Fruit fly (Drosophila melanogaster) whole organism: Measurements from ENCODE around the gene CG46448.

Experiments
- CG8478 ChIP-seq: fragments of >200 bp; optimal IDR thresholded peaks from 2 replicates; lab custom pipeline; 2018; ENCODE audit warnings: inconsistent platforms
- Dll ChIP-seq: fragments of >200 bp; optimal IDR thresholded peaks from 2 replicates; lab custom pipeline; 2017
- EcR ChIP-seq, 2 experiments: fragments of >200 bp; optimal IDR thresholded peaks; 2 replicates each; lab custom pipeline; 2017; ENCODE audit warnings: missing biosample characterization in 2 of 2, missing genetic modification characterization in 2 of 2, missing genetic modification reagents in 2 of 2
- pan ChIP-seq: fragments of >200 bp; optimal IDR thresholded peaks from 2 replicates; lab custom pipeline; 2017
- psq ChIP-seq: fragments of >200 bp; optimal IDR thresholded peaks from 2 replicates; lab custom pipeline; 2017
- usp ChIP-seq: fragments of >200 bp; optimal IDR thresholded peaks from 2 replicates; lab custom pipeline; 2017; ENCODE audit warnings: missing biosample characterization, missing genetic modification characterization, mixed read lengths

CG46448 gene

DNA sequence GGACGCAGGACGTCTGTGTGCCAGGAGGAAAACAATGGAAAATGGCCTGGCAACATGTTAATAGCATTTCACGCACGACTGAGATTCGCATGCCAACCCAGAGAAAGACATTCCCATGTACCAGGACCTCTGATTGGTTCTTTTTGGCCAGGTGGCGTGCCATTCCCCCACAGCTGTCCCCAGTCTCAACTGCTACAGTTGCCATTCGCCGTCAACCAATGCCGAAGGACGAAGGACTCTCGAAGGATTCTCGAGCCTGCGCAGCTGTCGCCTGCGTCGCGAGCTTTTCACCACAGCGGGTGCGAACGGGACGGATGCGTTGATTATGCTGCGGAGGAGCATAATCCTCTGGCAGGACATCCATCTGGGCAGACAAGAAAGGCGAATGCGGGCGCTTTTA is 8.4 kb downstream of the CG46448 start, which contains the start of gene VGlut:
TSS of gene VGlut (plus strand) at position 399 of the 400 bp plus-strand sequence.
- no peak for TF ChIP-seq Dll (lab: Kevin White, UChicago)
- no peak for TF ChIP-seq pan (lab: Kevin White, UChicago)
- TF ChIP-seq CG8478 (lab: Kevin White, UChicago): no peak
- no peak for TF ChIP-seq EcR (GFP tag; optimal IDR thresholded peaks at IDR 0.05; lab: Kevin White, UChicago)
- no peak for TF ChIP-seq usp
- TF ChIP-seq psq (lab: Kevin White, UChicago): no peak

DNA sequence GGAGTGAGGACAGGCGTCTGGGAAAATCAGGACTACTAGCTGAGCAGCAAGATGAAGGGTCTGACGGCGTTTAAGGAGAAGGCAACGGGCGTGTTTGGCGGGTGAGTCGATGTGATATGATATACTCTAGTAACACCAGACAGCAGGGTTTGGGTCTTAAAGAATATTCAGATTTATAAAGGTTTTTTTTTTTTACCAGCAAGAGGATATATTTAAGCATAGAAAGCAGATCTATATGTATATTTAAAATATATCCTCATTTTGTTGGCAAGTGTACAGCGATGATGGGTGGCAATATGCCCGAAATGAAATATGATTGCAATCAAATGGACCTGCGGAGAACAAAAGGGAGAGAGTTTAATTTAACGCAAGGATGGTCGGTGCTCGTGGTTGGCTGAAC is 10.7 kb downstream of the CG46448 start:
- TF ChIP-seq EcR (GFP tag; optimal IDR thresholded peaks at IDR 0.05; lab: Kevin White, UChicago): no peak
- no peak for TF ChIP-seq psq (lab: Kevin White, UChicago)
- no peak for TF ChIP-seq Dll (lab: Kevin White, UChicago)
- no peak for TF ChIP-seq usp

DNA sequence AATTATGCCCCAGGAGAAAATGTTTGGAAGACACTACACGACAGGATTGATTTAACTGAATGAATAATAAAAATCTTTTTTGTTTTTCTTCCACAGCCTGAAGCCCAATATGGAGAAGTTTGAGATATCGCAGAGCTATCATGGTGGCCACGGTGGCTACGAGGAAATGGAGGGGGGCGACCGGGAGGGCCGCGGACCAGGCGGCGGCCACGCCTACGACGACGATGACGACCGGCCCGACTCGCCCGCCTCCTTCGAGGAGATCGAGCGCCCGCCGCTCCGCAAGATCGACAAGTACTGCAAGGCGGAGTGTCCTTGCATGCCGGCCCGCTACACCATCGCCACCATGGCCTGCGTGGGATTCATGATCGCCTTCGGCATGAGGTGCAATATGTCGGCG is 13.2 kb downstream of the CG46448 start:
- no peak for TF ChIP-seq usp
- no peak for TF ChIP-seq Dll (lab: Kevin White, UChicago)
- no peak for TF ChIP-seq CG8478 (lab: Kevin White, UChicago)
- no peak for TF ChIP-seq psq (lab: Kevin White, UChicago)
- TF ChIP-seq EcR (GFP tag; optimal IDR thresholded peaks at IDR 0.05; lab: Kevin White, UChicago): no peak
- TF ChIP-seq pan (lab: Kevin White, UChicago): no peak

DNA sequence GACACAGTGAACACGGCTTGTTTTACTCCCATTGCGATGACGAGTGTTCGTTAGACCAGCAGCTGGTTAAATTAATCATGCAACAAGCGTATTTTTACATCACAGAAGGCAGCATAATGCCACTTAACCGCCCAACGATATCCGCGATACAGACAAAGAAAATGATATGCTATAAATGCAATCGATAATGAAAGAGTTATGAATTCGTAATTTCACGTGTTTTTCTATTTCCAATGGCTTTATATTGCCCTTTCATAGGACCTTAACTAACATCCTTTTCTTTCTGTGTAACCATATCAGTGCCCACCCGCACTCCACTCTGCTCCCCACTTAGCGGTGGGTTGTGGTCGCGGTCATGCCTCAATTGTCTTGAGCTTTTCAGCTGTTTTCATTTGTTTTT is 21.6 kb downstream of the CG46448 start:
- TF ChIP-seq pan (lab: Kevin White, UChicago) (no peak), Dll (lab: Kevin White, UChicago) (no peak), CG8478 (lab: Kevin White, UChicago) (no peak), usp (no peak), EcR (GFP tag; optimal IDR thresholded peaks at IDR 0.05; lab: Kevin White, UChicago) (no peak), psq (lab: Kevin White, UChicago) (no peak)

DNA sequence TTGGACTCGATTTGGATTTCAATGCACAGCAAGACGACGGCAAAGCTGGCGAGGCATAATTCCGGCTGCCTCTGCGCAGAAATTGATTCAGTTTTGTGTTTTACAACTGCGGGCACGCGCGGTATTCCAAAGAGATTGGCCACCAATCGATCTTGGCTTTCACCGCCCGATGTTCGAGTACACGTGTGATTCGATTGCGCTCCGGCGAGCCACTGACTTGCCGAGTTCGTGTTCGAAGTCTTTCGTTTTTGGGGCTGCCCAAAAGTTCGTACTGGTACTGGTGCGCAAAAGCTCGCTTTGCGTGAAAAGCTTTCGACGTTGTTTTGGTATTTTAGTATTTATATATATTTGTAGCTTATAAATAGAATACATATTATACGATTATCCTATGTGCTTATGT is 23.6 kb downstream of the CG46448 start, which contains the start of gene CG18641:
TSS of gene CG18641 (minus strand) at position 214 of the 400 bp plus-strand sequence.
- TF ChIP-seq psq (lab: Kevin White, UChicago): no peak
- no peak for TF ChIP-seq CG8478 (lab: Kevin White, UChicago)
- TF ChIP-seq usp: no peak
- no peak for TF ChIP-seq EcR (GFP tag; optimal IDR thresholded peaks at IDR 0.05; lab: Kevin White, UChicago)
- TF ChIP-seq Dll (lab: Kevin White, UChicago): no peak
- no peak for TF ChIP-seq pan (lab: Kevin White, UChicago)

DNA sequence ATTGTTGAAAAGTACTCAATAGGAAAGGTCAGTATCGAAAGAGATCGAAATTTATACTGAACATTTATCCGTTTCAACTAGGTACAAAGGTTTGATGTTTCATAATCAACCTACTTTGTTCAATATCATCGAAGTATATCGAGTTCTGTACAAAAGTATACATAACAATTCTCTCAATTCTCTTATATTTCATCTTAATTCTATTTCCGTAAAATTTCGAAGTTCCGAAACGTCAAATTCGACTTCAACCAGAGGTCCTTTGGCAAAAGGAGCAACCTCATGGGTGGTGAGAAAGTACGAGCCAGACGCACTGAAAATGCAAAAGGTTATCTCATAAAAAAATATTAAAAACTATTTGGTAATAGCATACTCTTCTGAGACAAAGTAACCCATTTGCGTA is 25.2 kb downstream of the CG46448 start, which contains the start of gene CG31948:
TSS of gene CG31948 (minus strand) at position 101 of the 400 bp plus-strand sequence.
- TF ChIP-seq EcR (GFP tag; optimal IDR thresholded peaks at IDR 0.05; lab: Kevin White, UChicago) (no peak), CG8478 (lab: Kevin White, UChicago) (no peak), usp (no peak), psq (lab: Kevin White, UChicago) (no peak), Dll (lab: Kevin White, UChicago) (no peak), pan (lab: Kevin White, UChicago) (no peak)

DNA sequence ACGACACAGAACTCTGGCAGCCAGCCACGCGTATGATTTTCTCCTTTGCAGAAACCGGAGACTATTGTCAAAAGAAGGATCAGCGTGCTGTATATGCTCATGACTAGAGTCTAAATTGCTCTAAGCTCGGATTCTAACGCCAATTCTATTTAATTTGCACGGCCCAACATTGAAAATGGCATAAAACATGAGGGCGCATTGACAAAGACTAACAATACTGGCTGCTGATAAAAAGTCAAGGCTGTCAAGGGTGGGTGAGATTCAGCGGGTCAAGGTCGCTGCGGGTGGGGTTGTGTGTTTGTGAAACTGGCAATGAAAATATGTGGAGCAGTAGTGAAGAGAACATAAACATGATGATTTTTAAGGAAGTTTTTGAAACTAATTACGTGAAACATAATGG is 26.4 kb downstream of the CG46448 start, which contains the start of gene CG34448:
TSS of gene CG34448 (minus strand) at position 101 of the 400 bp plus-strand sequence.
- TF ChIP-seq EcR (GFP tag; optimal IDR thresholded peaks at IDR 0.05; lab: Kevin White, UChicago): no peak
- no peak for TF ChIP-seq usp
- no peak for TF ChIP-seq pan (lab: Kevin White, UChicago)
- no peak for TF ChIP-seq psq (lab: Kevin White, UChicago)
- no peak for TF ChIP-seq CG8478 (lab: Kevin White, UChicago)
- no peak for TF ChIP-seq Dll (lab: Kevin White, UChicago)

DNA sequence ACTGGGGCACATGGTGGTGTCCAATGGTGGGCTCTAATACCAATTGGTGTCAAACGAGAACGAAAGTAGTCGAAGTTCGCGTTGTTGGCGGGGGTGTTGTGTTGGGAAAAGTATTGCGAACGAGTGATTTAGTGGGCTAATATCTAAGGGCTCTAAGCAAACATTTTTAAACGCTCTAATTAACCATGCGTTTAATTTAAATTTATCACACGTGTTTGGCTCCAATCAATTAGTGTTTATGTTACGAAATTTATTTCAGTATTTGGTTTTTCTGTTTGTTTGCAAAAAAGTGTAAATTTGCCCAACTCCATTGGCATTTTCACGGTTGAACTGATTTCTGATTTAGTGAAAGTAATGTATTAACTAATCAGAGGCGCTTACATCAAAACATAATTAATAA is 28.5 kb downstream of the CG46448 start, which contains the start of gene CG34447:
TSS of gene CG34447 (minus strand) at position 101 of the 400 bp plus-strand sequence.
- TF ChIP-seq CG8478 (lab: Kevin White, UChicago) (no peak), EcR (GFP tag; optimal IDR thresholded peaks at IDR 0.05; lab: Kevin White, UChicago) (no peak), psq (lab: Kevin White, UChicago) (no peak), pan (lab: Kevin White, UChicago) (no peak), usp (no peak), Dll (lab: Kevin White, UChicago) (no peak)

DNA sequence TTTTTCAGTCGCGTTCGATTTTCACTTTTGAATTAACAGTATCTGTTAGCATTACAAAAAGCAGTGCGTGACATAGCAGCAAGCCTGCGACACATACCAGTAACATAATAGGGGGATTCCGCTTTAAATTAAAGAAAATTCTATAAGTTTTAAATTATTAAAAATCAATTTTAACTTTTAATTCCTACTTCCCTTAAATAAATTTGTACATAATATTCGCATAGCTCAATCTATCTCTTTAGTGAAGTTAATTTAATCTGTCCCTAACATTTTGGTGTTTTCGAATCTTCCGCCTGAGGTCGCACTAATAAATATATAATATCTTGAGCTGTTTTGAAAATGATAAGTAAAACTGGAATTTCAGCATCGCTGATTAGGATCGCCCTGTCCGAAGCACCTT is 29.0 kb downstream of the CG46448 start, which contains the start of gene CG9886:
TSS of gene CG9886 (plus strand) at position 341 of the 400 bp plus-strand sequence.
- TF ChIP-seq usp: no peak
- TF ChIP-seq pan (lab: Kevin White, UChicago): no peak

DNA sequence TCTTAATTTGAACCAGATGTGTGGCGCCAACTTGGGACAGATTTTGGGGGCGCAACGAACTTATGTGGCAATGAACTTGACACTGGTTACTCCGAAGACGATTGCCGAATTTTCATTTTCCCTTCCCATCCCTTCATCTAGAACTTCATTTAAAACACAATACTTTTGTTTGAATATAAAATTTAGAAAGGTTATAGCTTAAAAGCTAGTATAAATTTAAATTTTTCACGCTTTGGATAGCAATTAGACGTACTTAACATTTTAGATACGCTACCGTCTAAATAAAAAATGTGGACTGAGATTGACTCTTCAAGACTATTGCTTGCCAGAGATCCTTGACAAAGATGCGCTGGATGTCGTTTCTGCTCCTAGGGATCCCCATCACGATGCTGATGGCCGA is 33.0 kb downstream of the CG46448 start, which contains the start of gene CG44139:
TSS of gene CG44139 (plus strand) at position 301 of the 400 bp plus-strand sequence.
- no peak for TF ChIP-seq pan (lab: Kevin White, UChicago)
- TF ChIP-seq usp: no peak
- no peak for TF ChIP-seq EcR (GFP tag; optimal IDR thresholded peaks at IDR 0.05; lab: Kevin White, UChicago)
- TF ChIP-seq CG8478 (lab: Kevin White, UChicago): no peak
- TF ChIP-seq psq (lab: Kevin White, UChicago): no peak
- TF ChIP-seq Dll (lab: Kevin White, UChicago): no peak

DNA sequence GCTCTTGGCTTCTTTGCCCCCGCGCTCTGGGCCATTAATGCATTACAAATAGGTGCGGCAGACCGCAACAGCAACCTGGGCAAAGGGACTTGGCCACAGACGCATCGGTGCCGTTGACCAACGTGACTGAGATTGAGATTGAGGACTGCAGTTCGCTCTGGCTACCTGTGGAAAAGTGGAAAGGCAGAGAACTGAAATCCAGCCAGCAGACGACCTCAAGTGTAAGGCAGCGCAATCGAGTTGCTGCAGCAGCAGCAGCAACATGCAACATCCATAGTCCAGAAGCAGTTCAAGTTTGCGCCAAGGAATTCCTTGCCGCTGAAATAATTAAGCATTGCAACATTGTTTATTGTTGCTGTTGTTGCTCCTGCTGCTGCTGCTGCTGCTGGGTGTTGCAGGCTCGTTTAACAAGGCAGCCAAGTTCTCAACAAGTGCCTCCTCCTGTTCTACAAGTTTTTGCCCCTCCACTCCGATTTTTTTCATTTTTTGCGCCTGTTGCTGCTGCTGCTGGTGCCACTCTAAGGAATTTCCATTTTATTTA is 34.3 kb downstream of the CG46448 start:
- TF ChIP-seq usp (no peak), psq (lab: Kevin White, UChicago) (no peak), Dll (lab: Kevin White, UChicago) (no peak), CG8478 (lab: Kevin White, UChicago) (no peak), EcR (GFP tag; optimal IDR thresholded peaks at IDR 0.05; lab: Kevin White, UChicago) (no peak), pan (lab: Kevin White, UChicago) (no peak)
